Fruit fly (Drosophila melanogaster) Kc167 (cell line): Measurements from ENCODE around the gene G9a.

ENCODE experiments used
- Myc ChIP-seq: fragments of >200 bp; optimal IDR thresholded peaks from 2 replicates; lab custom pipeline; 2017; ENCODE audit warnings: missing external identifiers
- Sin3A ChIP-seq: fragments of >200 bp; optimal IDR thresholded peaks from 2 replicates; lab custom pipeline; 2018; ENCODE audit warnings: missing external identifiers
- h ChIP-seq: fragments of >200 bp; optimal IDR thresholded peaks from 3 replicates; lab custom pipeline; 2018; ENCODE audit warnings: missing external identifiers
- insv ChIP-seq: fragments of >200 bp; optimal IDR thresholded peaks from 3 replicates; lab custom pipeline; 2018; ENCODE audit warnings: missing external identifiers
- psq ChIP-seq: fragments of >200 bp; optimal IDR thresholded peaks from 2 replicates; lab custom pipeline; 2017; ENCODE audit warnings: missing external identifiers
- ttk ChIP-seq: sonication (Bioruptor generic); optimal IDR thresholded peaks from 2 replicates; lab custom pipeline; 2017; ENCODE audit warnings: missing external identifiers

G9a gene

DNA sequence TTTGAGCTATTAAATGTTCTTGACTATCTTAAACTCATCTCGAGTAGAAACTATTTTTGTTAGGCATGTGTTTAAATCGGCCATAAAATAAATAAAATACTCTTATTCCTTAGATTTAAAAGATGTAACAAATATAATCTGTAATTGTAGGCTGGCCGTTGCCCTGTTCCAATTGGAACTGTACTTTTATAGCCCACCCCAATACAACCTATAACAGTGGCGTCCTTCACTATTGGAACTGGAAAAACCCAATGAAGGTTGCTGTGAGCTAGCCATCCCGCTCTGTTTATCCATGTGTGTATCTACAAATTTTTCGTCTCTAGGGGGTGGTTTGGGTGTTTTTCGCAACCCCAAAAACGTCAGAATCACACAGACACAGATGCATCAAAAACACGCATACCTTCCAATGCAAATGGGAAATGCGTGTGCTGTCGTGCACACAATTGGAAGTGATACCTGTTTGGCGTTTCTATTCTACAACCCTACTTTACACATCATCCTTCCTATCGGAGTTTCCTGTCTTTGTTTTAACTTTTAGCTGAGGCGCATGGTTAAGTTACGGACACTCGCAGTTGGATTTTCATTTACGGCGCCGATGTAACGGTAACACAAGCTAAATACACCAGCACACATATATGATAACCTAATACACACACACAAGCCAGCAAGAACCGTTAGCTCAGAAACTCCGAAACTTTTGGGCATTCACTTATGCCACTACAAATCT is 32.8 kb downstream of the G9a start:
- TF ChIP-seq ttk (lab: Kevin White, UChicago) (no peak), psq (lab: Kevin White, UChicago) (no peak), Sin3A (no peak), insv (lab: Kevin White, UChicago) (no peak), h (lab: Kevin White, UChicago) (no peak), Myc (lab: Kevin White, UChicago) (no peak)

DNA sequence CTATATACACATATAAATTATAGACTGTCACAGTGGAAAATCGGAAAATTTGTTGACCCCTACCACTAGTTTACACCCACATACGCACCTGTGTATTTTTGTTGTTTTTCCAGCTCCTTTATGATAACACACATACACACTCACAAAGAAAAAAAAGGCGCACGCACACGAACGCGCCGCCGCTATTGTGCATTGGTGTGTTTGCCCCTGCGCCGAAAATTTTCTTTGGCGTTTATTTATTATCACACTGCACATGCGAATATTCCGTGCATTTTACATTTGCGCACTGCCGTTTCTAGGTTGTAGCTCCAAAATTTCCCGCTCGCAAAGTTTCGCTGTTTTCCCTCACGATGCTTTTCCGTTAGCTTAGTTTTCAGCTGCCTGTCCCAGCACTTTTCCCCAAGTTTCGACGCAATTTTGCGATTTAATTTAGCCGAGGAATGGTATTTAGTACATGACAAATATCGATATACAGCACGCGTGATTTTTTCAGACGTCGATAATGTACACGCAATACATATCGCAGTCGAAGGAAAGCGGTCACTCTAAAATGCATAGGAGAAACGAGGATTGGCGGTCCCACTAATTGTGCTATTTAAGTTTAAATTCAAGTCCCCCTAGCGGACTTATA is 33.4 kb downstream of the G9a start, which contains the start of the genes CG3777 and ewg:
CG3777 (plus strand) TSS at position 607 of the 631 bp plus-strand sequence.
ewg (minus strand) TSS at position 622 of the 631 bp plus-strand sequence.
- TF ChIP-seq psq (lab: Kevin White, UChicago) (no peak), Sin3A (no peak), h (lab: Kevin White, UChicago) (no peak), insv (lab: Kevin White, UChicago) (no peak), ttk (lab: Kevin White, UChicago) (no peak), Myc (lab: Kevin White, UChicago) (no peak)

DNA sequence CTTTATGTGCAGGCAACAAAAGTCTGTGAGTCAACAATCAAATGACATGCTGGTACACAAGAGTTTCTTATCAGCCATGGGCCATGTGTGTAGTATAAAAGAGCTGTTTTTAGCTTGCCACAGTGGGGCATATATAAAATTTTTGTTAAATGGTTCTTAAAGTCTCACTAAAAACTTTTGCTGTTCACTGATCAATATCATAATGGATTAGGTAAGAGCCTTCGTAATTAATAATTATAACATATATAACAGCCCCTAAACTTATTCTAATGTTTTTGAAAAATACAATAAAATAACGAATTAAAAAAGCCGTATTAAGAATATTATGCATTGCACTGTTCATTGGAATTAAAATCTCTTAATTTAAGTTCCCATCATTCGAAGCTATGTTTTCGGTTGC is 47.5 kb downstream of the G9a start:
- TF ChIP-seq h (lab: Kevin White, UChicago): no peak
- no peak for TF ChIP-seq insv (lab: Kevin White, UChicago)
- no peak for TF ChIP-seq Myc (lab: Kevin White, UChicago)
- TF ChIP-seq psq (lab: Kevin White, UChicago): no peak
- no peak for TF ChIP-seq Sin3A
- no peak for TF ChIP-seq ttk (lab: Kevin White, UChicago)

DNA sequence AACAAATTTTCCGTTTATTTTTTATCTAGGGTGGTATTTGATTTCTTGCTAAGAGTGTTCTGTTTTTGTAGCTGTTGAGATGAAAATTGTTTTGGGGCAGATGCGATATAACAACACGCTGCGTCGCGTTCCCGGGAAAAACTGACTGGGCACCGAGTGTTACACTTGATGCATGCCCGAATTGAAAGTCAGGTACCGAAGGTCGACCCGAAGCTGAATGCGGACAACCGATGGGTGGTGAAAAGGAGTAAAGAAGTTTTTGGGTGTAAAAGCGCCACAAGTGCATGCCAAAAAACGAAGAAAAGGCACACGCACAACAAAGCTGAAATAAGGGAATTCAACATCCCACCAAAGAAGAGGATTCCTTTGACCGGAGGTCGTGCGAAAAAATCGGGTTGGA is 49.1 kb downstream of the G9a start, which contains the start of gene CG13375:
CG13375 (minus strand) TSS at position 124 of the 400 bp plus-strand sequence.
- TF ChIP-seq psq (lab: Kevin White, UChicago) (no peak), insv (lab: Kevin White, UChicago) (no peak), h (lab: Kevin White, UChicago) (no peak), Myc (lab: Kevin White, UChicago) (no peak), Sin3A (no peak)
